Fruit fly (Drosophila melanogaster) whole organism, adult: ENCODE measurements around the gene vilya.

Source experiments
- CG11617 ChIP-seq: fragments of 200-800 bp; sonication (Bioruptor generic); optimal IDR thresholded peaks from 2 replicates; lab custom pipeline; 2017; ENCODE audit warnings: mild to moderate bottlenecking, missing biosample characterization, missing genetic modification reagents, missing genetic modification characterization
- CG12768 ChIP-seq: fragments of 200-800 bp; sonication (Bioruptor generic); optimal IDR thresholded peaks from 2 replicates; lab custom pipeline; 2017; ENCODE audit warnings: missing biosample characterization, missing genetic modification characterization, mild to moderate bottlenecking, moderate library complexity, missing genetic modification reagents
- CG14711 ChIP-seq: fragments of 200-800 bp; sonication (Bioruptor generic); optimal IDR thresholded peaks from 2 replicates; lab custom pipeline; 2018; ENCODE audit warnings: missing biosample characterization, mild to moderate bottlenecking, missing genetic modification characterization, moderate library complexity
- CG1620 ChIP-seq: fragments of 200-800 bp; sonication (Bioruptor generic); optimal IDR thresholded peaks from 2 replicates; lab custom pipeline; 2016; ENCODE audit warnings: missing biosample characterization, missing genetic modification characterization
- CG33017 ChIP-seq: fragments of 200-800 bp; sonication (Bioruptor generic); optimal IDR thresholded peaks from 2 replicates; lab custom pipeline; 2018; ENCODE audit warnings: missing biosample characterization, mild to moderate bottlenecking, missing genetic modification characterization, moderate library complexity
- CG5204 ChIP-seq: fragments of 200-800 bp; sonication (Bioruptor generic); optimal IDR thresholded peaks from 2 replicates; lab custom pipeline; 2016; ENCODE audit warnings: missing biosample characterization, missing genetic modification characterization
- CG7045 ChIP-seq: fragments of 200-800 bp; sonication (Bioruptor generic); optimal IDR thresholded peaks from 2 replicates; lab custom pipeline; 2017; ENCODE audit warnings: missing biosample characterization, mild to moderate bottlenecking, missing genetic modification characterization
- CG7101 ChIP-seq: fragments of 200-800 bp; sonication (Bioruptor generic); optimal IDR thresholded peaks from 2 replicates; lab custom pipeline; 2018; ENCODE audit warnings: missing biosample characterization, mild to moderate bottlenecking, missing genetic modification characterization, moderate library complexity
- Clk ChIP-seq: fragments of 200-800 bp; sonication (Bioruptor generic); optimal IDR thresholded peaks from 2 replicates; lab custom pipeline; 2017; ENCODE audit warnings: missing biosample characterization, missing genetic modification characterization
- Crg-1 ChIP-seq: fragments of 200-800 bp; sonication (Bioruptor generic); optimal IDR thresholded peaks from 2 replicates; lab custom pipeline; 2016; ENCODE audit warnings: missing biosample characterization, missing genetic modification characterization
- Hr96 ChIP-seq: fragments of 200-800 bp; sonication (Bioruptor generic); optimal IDR thresholded peaks from 2 replicates; lab custom pipeline; 2016; ENCODE audit warnings: missing biosample characterization, missing genetic modification characterization
- Mnt ChIP-seq: fragments of 200-800 bp; sonication (Bioruptor generic); optimal IDR thresholded peaks from 2 replicates; lab custom pipeline; 2016; ENCODE audit warnings: missing biosample characterization, mild to moderate bottlenecking, missing genetic modification characterization
- bab1 ChIP-seq: fragments of 200-800 bp; sonication (Bioruptor generic); optimal IDR thresholded peaks from 3 replicates; lab custom pipeline; 2019; ENCODE audit warnings: missing biosample characterization, mild to moderate bottlenecking, missing genetic modification characterization, moderate library complexity
- cic ChIP-seq: fragments of 200-800 bp; sonication (Bioruptor generic); optimal IDR thresholded peaks from 2 replicates; lab custom pipeline; 2017; ENCODE audit warnings: missing biosample characterization, mild to moderate bottlenecking, missing genetic modification characterization, moderate library complexity
- cnc ChIP-seq, 2 experiments: fragments of >200 bp; optimal IDR thresholded peaks; 2 replicates each; lab custom pipeline; 2017
- kay ChIP-seq: fragments of 200-800 bp; sonication (Bioruptor generic); peaks from one replicate; lab custom pipeline; 2016; ENCODE audit warnings: missing biosample characterization, missing genetic modification characterization, borderline replicate concordance
- ovo ChIP-seq: fragments of 200-800 bp; sonication (Bioruptor generic); optimal IDR thresholded peaks from 2 replicates; lab custom pipeline; 2016; ENCODE audit warnings: missing biosample characterization, missing genetic modification characterization
- pad ChIP-seq: fragments of 200-800 bp; sonication (Bioruptor generic); optimal IDR thresholded peaks from 3 replicates; lab custom pipeline; 2017; ENCODE audit warnings: missing biosample characterization, missing genetic modification characterization, mild to moderate bottlenecking, moderate library complexity, missing genetic modification reagents
- tj ChIP-seq: fragments of 200-800 bp; sonication (Bioruptor generic); optimal IDR thresholded peaks from 3 replicates; lab custom pipeline; 2017; ENCODE audit warnings: missing biosample characterization, mild to moderate bottlenecking, missing genetic modification characterization, moderate library complexity
- toe ChIP-seq: fragments of 200-800 bp; sonication (Bioruptor generic); optimal IDR thresholded peaks from 2 replicates; lab custom pipeline; 2016; ENCODE audit warnings: missing biosample characterization, missing genetic modification characterization

Gene vilya

dm6 chrX:2726420-2726819 is at the start of gene vilya:
Gene vilya, plus strand, starts transcription at chrX:2726678.
- no peak for TF ChIP-seq CG7101
- TF ChIP-seq CG7045 = no peak
- no peak for TF ChIP-seq CG12768 (GFP tag; lab: Kevin White, UChicago)
- no peak for TF ChIP-seq CG11617 (GFP tag; lab: Kevin White, UChicago)
- no peak for TF ChIP-seq CG14711 (tag; lab: Kevin White, UChicago)

dm6 chrX:2677024-2677589 is 49.4 kb upstream of the vilya start:
- no peak for TF ChIP-seq CG5204
- TF ChIP-seq cic (GFP tag; lab: Kevin White, UChicago) = no peak
- no peak for TF ChIP-seq Hr96 (GFP tag; lab: Kevin White, UChicago)
- TF ChIP-seq CG12768 (GFP tag; lab: Kevin White, UChicago) = no peak
- no peak for TF ChIP-seq CG1620 (GFP tag; lab: Kevin White, UChicago)
- no peak for TF ChIP-seq Mnt (GFP tag; lab: Kevin White, UChicago)
- TF ChIP-seq CG14711 (tag; lab: Kevin White, UChicago) = no peak
- no peak for TF ChIP-seq CG7101
- TF ChIP-seq Clk (GFP tag; lab: Kevin White, UChicago) = no peak

- TF ChIP-seq tj (GFP tag; lab: Kevin White, UChicago) (no peak), CG14711 (tag; lab: Kevin White, UChicago) (no peak), CG12768 (GFP tag; lab: Kevin White, UChicago) (no peak), Hr96 (GFP tag; lab: Kevin White, UChicago) (no peak), CG1620 (GFP tag; lab: Kevin White, UChicago) (no peak), CG7101 (no peak)
Observed at dm6 chrX:2681601-2682000, 44.9 kb upstream of the vilya start, which contains the start of gene HLH3B. Gene HLH3B, minus strand, starts transcription at chrX:2681723.

dm6 chrX:2682832-2683231 is 43.6 kb upstream of the vilya start, which contains the start of gene CG2652:
Gene CG2652, minus strand, starts transcription at chrX:2682932.
- TF ChIP-seq cic (GFP tag; lab: Kevin White, UChicago) = no peak
- no peak for TF ChIP-seq CG14711 (tag; lab: Kevin White, UChicago)
- TF ChIP-seq kay (GFP tag; lab: Kevin White, UChicago) = no peak
- no peak for TF ChIP-seq ovo (GFP tag; lab: Kevin White, UChicago)
- TF ChIP-seq cnc (optimal IDR thresholded peaks at IDR 0.05; lab: Kevin White, UChicago) = no peak
- no peak for TF ChIP-seq CG11617 (GFP tag; lab: Kevin White, UChicago)
- no peak for TF ChIP-seq Mnt (GFP tag; lab: Kevin White, UChicago)
- TF ChIP-seq pad (GFP tag; lab: Kevin White, UChicago) = no peak
- TF ChIP-seq Hr96 (GFP tag; lab: Kevin White, UChicago) = no peak
- TF ChIP-seq Clk (GFP tag; lab: Kevin White, UChicago) = no peak
- TF ChIP-seq CG7045 = no peak
- TF ChIP-seq CG5204 = no peak

- TF ChIP-seq bab1 = no peak
- TF ChIP-seq pad (GFP tag; lab: Kevin White, UChicago) = no peak
- no peak for TF ChIP-seq CG33017 (tag; lab: Kevin White, UChicago)
- no peak for TF ChIP-seq tj (GFP tag; lab: Kevin White, UChicago)
- TF ChIP-seq CG12768 (GFP tag; lab: Kevin White, UChicago) = no peak
- TF ChIP-seq toe (GFP tag; lab: Kevin White, UChicago) = no peak
- no peak for TF ChIP-seq CG5204
- TF ChIP-seq kay (GFP tag; lab: Kevin White, UChicago) = no peak
- no peak for TF ChIP-seq Hr96 (GFP tag; lab: Kevin White, UChicago)
- TF ChIP-seq CG14711 (tag; lab: Kevin White, UChicago) = no peak
- no peak for TF ChIP-seq Clk (GFP tag; lab: Kevin White, UChicago)
- no peak for TF ChIP-seq ovo (GFP tag; lab: Kevin White, UChicago)
- no peak for TF ChIP-seq Mnt (GFP tag; lab: Kevin White, UChicago)
- TF ChIP-seq Crg-1 (GFP tag; lab: Kevin White, UChicago) = no peak
- TF ChIP-seq CG11617 (GFP tag; lab: Kevin White, UChicago) = no peak
- TF ChIP-seq cnc (optimal IDR thresholded peaks at IDR 0.05; lab: Kevin White, UChicago) = no peak
- no peak for TF ChIP-seq CG1620 (GFP tag; lab: Kevin White, UChicago)
- no peak for TF ChIP-seq cic (GFP tag; lab: Kevin White, UChicago)
- no peak for TF ChIP-seq CG7045
Observed at dm6 chrX:2683926-2684325, 42.6 kb upstream of the vilya start.

dm6 chrX:2684442-2684841 is 42.0 kb upstream of the vilya start:
- TF ChIP-seq CG12768 (GFP tag; lab: Kevin White, UChicago) (no peak), tj (GFP tag; lab: Kevin White, UChicago) (no peak), pad (GFP tag; lab: Kevin White, UChicago) (no peak), Hr96 (GFP tag; lab: Kevin White, UChicago) (no peak), kay (GFP tag; lab: Kevin White, UChicago) (no peak), Crg-1 (GFP tag; lab: Kevin White, UChicago) (no peak), ovo (GFP tag; lab: Kevin White, UChicago) (no peak), CG7101 (no peak), CG14711 (tag; lab: Kevin White, UChicago) (no peak), CG33017 (tag; lab: Kevin White, UChicago) (no peak), Clk (GFP tag; lab: Kevin White, UChicago) (no peak), bab1 (no peak), CG7045 (no peak), Mnt (GFP tag; lab: Kevin White, UChicago) (no peak), cic (GFP tag; lab: Kevin White, UChicago) (no peak), CG5204 (no peak)
